Fruit fly (Drosophila melanogaster): ENCODE measurements around the gene CG13014.

- TF ChIP-seq psq (optimal IDR thresholded peaks at IDR 0.05) (no peak), usp (GFP tag; optimal IDR thresholded peaks at IDR 0.05) (no peak)
These were observed 35.1 kb upstream of the CG13014 start for dm6 chrX:16552567-16552966.
